Worm (Caenorhabditis elegans) whole organism, L4/young adult: ENCODE measurements around the gene clec-186.

Source experiments
- W03F9.2 ChIP-seq: fragments of 150-350 bp; optimal IDR thresholded peaks from 2 replicates; lab custom pipeline; 2014; ENCODE audit warnings: missing biosample characterization, missing genetic modification characterization
- dao-5 ChIP-seq: sonication (generic microtip); optimal IDR thresholded peaks from 2 replicates; lab custom pipeline; 2016; ENCODE audit warnings: missing genotype, missing genetic modification characterization, moderate library complexity, missing compliant biosample characterization
- him-1 ChIP-seq: sonication (generic microtip); optimal IDR thresholded peaks from 2 replicates; lab custom pipeline; 2016; ENCODE audit warnings: missing genotype, missing genetic modification reagents, missing genetic modification characterization, missing compliant biosample characterization

Gene clec-186

DNA sequence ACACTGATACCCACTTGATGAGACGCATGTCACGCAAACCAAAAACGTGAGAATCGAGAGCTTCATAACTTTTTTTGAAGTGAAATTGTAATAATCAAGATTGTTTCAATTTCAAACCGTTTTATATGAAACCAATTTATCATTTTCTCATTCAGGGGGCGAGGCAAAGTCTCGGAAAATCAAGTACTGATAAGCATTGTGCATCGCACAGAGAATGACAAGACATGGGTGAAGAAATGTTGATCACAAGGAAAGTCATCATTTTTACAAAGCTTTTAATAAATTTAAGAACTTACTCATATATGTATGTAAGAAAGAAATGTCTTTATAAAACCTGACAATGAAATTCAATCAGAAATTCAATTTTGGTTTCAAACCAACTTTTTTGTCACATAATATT, 40.6 kb downstream of the clec-186 start, which contains the start of gene K08D8.3:
K08D8.3 (minus strand) TSS at position 131 of the 400 bp plus-strand sequence.
- TF ChIP-seq him-1 (tag; lab: Kevin White, UChicago), result no peak
- no peak for TF ChIP-seq dao-5 (tag; lab: Kevin White, UChicago)
- TF ChIP-seq W03F9.2 (tag; lab: Kevin White, UChicago), result no peak

DNA sequence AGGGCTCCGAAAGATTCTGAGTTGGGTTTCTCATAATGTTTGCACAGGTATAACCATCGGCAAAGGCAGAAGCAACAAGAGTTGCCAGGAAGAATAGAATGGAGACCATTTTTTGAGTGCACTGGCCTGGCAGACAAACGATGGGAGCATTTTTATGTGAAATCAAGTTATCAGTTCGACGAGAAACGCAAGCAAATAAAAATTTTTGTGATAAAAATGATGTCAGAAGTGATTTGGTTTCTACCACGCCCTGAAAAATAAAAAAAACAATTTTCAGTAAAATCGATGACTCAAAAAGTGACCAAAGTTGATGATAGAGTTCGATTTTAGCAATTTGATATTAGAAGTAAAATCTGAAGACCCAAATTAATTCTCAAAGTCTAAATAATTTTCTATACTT, 44.0 kb downstream of the clec-186 start, which contains the start of gene K08D8.4:
K08D8.4 (minus strand) TSS at position 128 of the 400 bp plus-strand sequence.
- no peak for TF ChIP-seq him-1 (tag; lab: Kevin White, UChicago)
- TF ChIP-seq W03F9.2 (tag; lab: Kevin White, UChicago), result no peak
- TF ChIP-seq dao-5 (tag; lab: Kevin White, UChicago), result no peak

DNA sequence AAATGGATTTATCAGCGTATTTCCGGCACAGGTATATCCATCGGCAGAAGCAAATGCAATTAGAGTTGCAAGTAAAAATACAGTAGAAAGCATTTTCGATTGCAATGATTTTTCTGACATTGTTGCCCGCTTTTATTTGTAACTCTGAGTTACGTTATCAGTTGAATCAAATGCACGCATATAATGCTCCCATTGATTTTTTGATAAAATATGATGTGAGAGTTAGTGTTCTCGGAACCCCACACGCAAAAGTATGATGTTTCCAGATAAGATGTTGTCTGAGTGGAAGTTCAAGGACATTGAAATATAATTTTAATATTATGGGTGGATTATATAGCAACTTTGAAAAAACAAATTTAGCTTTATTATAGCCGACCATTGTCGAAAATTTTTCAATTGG, 46.1 kb downstream of the clec-186 start, which contains the start of gene K08D8.5:
K08D8.5 (minus strand) TSS at position 140 of the 400 bp plus-strand sequence.
- no peak for TF ChIP-seq dao-5 (tag; lab: Kevin White, UChicago)
- TF ChIP-seq him-1 (tag; lab: Kevin White, UChicago), result no peak
- TF ChIP-seq W03F9.2 (tag; lab: Kevin White, UChicago), result no peak

DNA sequence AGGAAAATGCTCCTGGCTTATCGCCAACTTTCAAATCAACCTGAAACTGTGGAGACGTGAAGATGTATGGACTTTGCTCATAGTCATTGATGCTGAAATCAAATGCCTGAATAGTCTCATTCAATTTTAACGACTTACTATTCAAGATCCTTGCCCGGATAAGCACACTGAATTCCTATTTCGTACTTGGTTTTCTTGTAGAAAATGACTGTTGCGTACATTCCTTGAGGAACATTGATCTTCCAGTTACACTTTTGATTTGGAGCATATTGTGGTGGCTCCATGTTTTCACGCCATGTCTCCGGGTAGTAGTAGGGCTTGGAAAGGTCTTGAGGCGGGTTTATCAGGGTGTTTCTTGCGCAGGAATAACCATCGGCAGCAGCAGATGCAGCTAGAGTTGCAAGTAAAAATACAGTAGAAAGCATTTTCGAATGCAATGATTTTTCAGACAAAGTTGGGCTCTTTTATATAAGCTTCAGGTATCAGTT, 48.7 kb downstream of the clec-186 start, which contains the start of gene irg-6:
irg-6 (minus strand) TSS at position 438 of the 488 bp plus-strand sequence.
- TF ChIP-seq dao-5 (tag; lab: Kevin White, UChicago), result no peak
- TF ChIP-seq him-1 (tag; lab: Kevin White, UChicago), result no peak
- TF ChIP-seq W03F9.2 (tag; lab: Kevin White, UChicago), result no peak

DNA sequence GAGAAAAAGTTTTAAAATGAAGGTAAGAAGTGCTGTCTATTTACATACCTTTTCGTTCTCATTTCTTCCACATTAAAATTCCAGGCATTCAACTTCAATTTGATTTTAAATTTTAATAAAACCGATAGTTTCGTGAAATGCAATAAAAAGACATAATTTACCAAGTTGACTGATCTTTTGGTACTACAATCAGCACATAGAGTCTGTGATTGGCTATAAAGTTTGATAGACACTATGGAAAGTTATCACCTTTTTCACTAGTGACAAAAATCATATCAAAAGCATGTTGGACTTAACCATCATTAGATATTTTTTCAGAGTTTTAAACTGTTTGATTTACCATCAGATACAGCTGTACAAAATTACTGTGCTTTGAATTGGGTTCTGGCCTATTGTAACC, 49.6 kb downstream of the clec-186 start, which contains the start of gene srz-15:
srz-15 (plus strand) TSS at position 301 of the 400 bp plus-strand sequence.
- TF ChIP-seq dao-5 (tag; lab: Kevin White, UChicago), result no peak
- no peak for TF ChIP-seq W03F9.2 (tag; lab: Kevin White, UChicago)
- TF ChIP-seq him-1 (tag; lab: Kevin White, UChicago), result no peak

DNA sequence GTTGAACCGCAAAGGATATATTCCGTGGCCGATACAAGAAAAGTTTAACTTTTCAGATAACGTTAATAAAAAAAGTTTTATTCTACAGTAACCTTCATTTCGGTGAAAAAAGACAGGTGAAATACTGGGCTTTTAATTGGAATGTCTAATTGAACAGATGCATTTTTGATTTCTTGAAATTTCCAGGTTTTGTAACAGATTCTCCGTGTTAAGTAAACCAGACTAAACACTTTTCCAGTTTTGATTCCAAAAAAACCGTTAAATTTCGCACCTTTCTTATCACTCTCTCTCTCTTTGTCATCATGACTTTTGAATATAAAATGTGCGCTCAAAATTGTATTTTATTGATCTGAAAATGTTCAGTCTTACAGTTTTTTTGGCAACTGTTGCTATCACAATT, 52.3 kb downstream of the clec-186 start, which contains the start of gene C32H11.3:
C32H11.3 (plus strand) TSS at position 301 of the 400 bp plus-strand sequence.
- TF ChIP-seq dao-5 (tag; lab: Kevin White, UChicago) (no peak), him-1 (tag; lab: Kevin White, UChicago) (no peak), W03F9.2 (tag; lab: Kevin White, UChicago) (no peak)
